Worm (Caenorhabditis elegans): Measurements from ENCODE around the gene C11D2.7.

DNA sequence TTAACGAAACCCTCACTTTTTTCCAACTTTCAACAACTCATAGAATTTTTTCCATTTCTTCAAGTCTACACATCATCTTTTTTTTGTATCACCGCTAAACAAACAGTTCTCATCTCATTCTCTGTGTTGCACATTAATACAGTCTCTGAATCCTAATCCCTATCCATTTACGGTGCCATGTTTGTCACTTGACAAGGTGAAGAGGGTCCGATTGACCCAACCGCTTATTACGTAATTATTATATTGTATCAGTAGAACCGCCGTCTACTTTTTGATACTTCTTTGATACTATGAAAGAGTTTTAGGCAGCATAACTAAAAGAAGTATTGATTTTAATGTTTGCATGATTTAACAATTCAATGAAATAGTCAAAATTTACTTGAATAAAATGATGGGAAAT lies 20.6 kb downstream of the C11D2.7 start:
- TF ChIP-seq pag-3 (tag; optimal IDR thresholded peaks at IDR 0.05; ENCODE audit: borderline replicate concordance, insufficient read depth) (no peak), mef-2 (tag; optimal IDR thresholded peaks at IDR 0.05) (no peak), dpl-1 (GFP tag; optimal IDR thresholded peaks at IDR 0.05) (no peak), fkh-10 (GFP tag; optimal IDR thresholded peaks at IDR 0.05) (no peak), zag-1 (tag; optimal IDR thresholded peaks at IDR 0.05) (no peak), jun-1 (tag; optimal IDR thresholded peaks at IDR 0.05) (no peak), ztf-11 (tag; optimal IDR thresholded peaks at IDR 0.05) (no peak), aly-2 (tag; optimal IDR thresholded peaks at IDR 0.05) (no peak), rnt-1 (tag; optimal IDR thresholded peaks at IDR 0.05) (no peak), elt-2 (tag; optimal IDR thresholded peaks at IDR 0.05) (no peak), nhr-12 (tag; optimal IDR thresholded peaks at IDR 0.05) (no peak), lin-15B (tag; optimal IDR thresholded peaks at IDR 0.05) (no peak), nhr-76 (tag; optimal IDR thresholded peaks at IDR 0.05) (no peak)

Measured in whole organism, L1 larva.